Fruit fly (Drosophila melanogaster) whole organism, embryonic: ENCODE data around the gene mRpS35.

Experiments used
- BEAF-32 ChIP-seq: fragments of 200-800 bp; sonication (Bioruptor generic); optimal IDR thresholded peaks from 3 replicates; lab custom pipeline; 2017; ENCODE audit warnings: missing biosample characterization, missing genetic modification characterization, mild to moderate bottlenecking, moderate library complexity, missing genetic modification reagents
- Blimp-1 ChIP-seq: fragments of 200-800 bp; sonication (Bioruptor generic); optimal IDR thresholded peaks from 3 replicates; lab custom pipeline; 2018; ENCODE audit warnings: missing biosample characterization, missing genetic modification characterization, mild to moderate bottlenecking, moderate library complexity, missing genetic modification reagents
- CG1024 ChIP-seq: fragments of 200-800 bp; sonication (Bioruptor generic); IDR thresholded peaks from 2 replicates; pipeline ENCODE4 v1.3.6; 2022; ENCODE audit warnings: missing biosample characterization, missing genetic modification characterization
- CG11456 ChIP-seq: fragments of 200-800 bp; sonication (Bioruptor generic); IDR thresholded peaks from 3 replicates; pipeline ENCODE4 v1.3.6; 2022; ENCODE audit warnings: missing biosample characterization, missing genetic modification characterization
- CG13424 ChIP-seq: fragments of 200-800 bp; sonication (Bioruptor generic); optimal IDR thresholded peaks from 2 replicates; lab custom pipeline; 2019; ENCODE audit warnings: missing biosample characterization, mild to moderate bottlenecking, missing genetic modification characterization, moderate library complexity
- CG14014 ChIP-seq: fragments of 200-800 bp; sonication (Bioruptor generic); IDR thresholded peaks from 2 replicates; pipeline ENCODE4 v1.3.6; 2022; ENCODE audit warnings: missing biosample characterization, missing genetic modification characterization
- CG15269 ChIP-seq: fragments of 200-800 bp; sonication (Bioruptor generic); optimal IDR thresholded peaks from 2 replicates; lab custom pipeline; 2018; ENCODE audit warnings: missing biosample characterization, mild to moderate bottlenecking, missing genetic modification characterization, moderate library complexity
- CG15696 ChIP-seq: fragments of 200-800 bp; sonication (Bioruptor generic); optimal IDR thresholded peaks from 2 replicates; lab custom pipeline; 2019; ENCODE audit warnings: missing biosample characterization, mild to moderate bottlenecking, missing genetic modification characterization, moderate library complexity
- CG17328 ChIP-seq: fragments of 200-800 bp; sonication (Bioruptor generic); IDR thresholded peaks from 2 replicates; pipeline ENCODE4 v1.3.6; 2022; ENCODE audit warnings: missing biosample characterization, missing genetic modification characterization
- CG17361 ChIP-seq: fragments of 200-800 bp; sonication (Bioruptor generic); IDR thresholded peaks from 3 replicates; pipeline ENCODE4 v1.3.6; 2022; ENCODE audit warnings: missing biosample characterization, missing genetic modification characterization
- CG18011 ChIP-seq: fragments of 200-800 bp; sonication (Bioruptor generic); optimal IDR thresholded peaks from 2 replicates; lab custom pipeline; 2017; ENCODE audit warnings: missing biosample characterization, missing genetic modification characterization, mild to moderate bottlenecking, moderate library complexity, missing genotype
- CG2875 ChIP-seq: fragments of 200-800 bp; sonication (Bioruptor generic); optimal IDR thresholded peaks from 2 replicates; lab custom pipeline; 2017; ENCODE audit warnings: missing biosample characterization, mild to moderate bottlenecking, missing genetic modification characterization, missing genetic modification reagents
- CG30403 ChIP-seq: fragments of 200-800 bp; sonication (Bioruptor generic); optimal IDR thresholded peaks from 3 replicates; lab custom pipeline; 2016; ENCODE audit warnings: missing biosample characterization, missing genetic modification characterization
- CG30431 ChIP-seq: fragments of 200-800 bp; sonication (Bioruptor generic); optimal IDR thresholded peaks from 2 replicates; lab custom pipeline; 2017; ENCODE audit warnings: missing biosample characterization, missing genetic modification characterization
- CG31365 ChIP-seq: fragments of 200-800 bp; sonication (Bioruptor generic); optimal IDR thresholded peaks from 2 replicates; lab custom pipeline; 2018; ENCODE audit warnings: missing biosample characterization, mild to moderate bottlenecking, missing genetic modification characterization
- CG34224 ChIP-seq: fragments of 200-800 bp; sonication (Bioruptor generic); IDR thresholded peaks from 3 replicates; pipeline ENCODE4 v1.3.6; 2022; ENCODE audit warnings: missing biosample characterization, missing genetic modification characterization; ENCODE audit not compliant: partially characterized antibody
- CG3995 ChIP-seq: fragments of 200-800 bp; sonication (Bioruptor generic); optimal IDR thresholded peaks from 3 replicates; lab custom pipeline; 2016; ENCODE audit warnings: missing biosample characterization, missing genetic modification characterization
- CG4820 ChIP-seq: fragments of 200-800 bp; sonication (Bioruptor generic); optimal IDR thresholded peaks from 3 replicates; lab custom pipeline; 2016; ENCODE audit warnings: missing biosample characterization, missing genetic modification characterization
- CG7357 ChIP-seq: fragments of 200-800 bp; sonication (Bioruptor generic); IDR thresholded peaks from 3 replicates; pipeline ENCODE4 v1.3.6; 2022; ENCODE audit warnings: missing biosample characterization, missing genetic modification characterization
- CG9727 ChIP-seq: fragments of 200-800 bp; sonication (Bioruptor generic); optimal IDR thresholded peaks from 3 replicates; lab custom pipeline; 2017; ENCODE audit warnings: missing biosample characterization, mild to moderate bottlenecking, missing genetic modification characterization
- CG9817 ChIP-seq: fragments of 200-800 bp; sonication (Bioruptor generic); optimal IDR thresholded peaks from 2 replicates; lab custom pipeline; 2018; ENCODE audit warnings: missing biosample characterization, mild to moderate bottlenecking, missing genetic modification characterization, moderate library complexity
- CG9932 ChIP-seq: fragments of 200-800 bp; sonication (Bioruptor generic); IDR thresholded peaks from 2 replicates; pipeline ENCODE4 v1.3.6; 2022; ENCODE audit warnings: missing biosample characterization, missing genetic modification characterization
- CkIIα-i1 ChIP-seq: fragments of 200-800 bp; sonication (Bioruptor generic); IDR thresholded peaks from 2 replicates; pipeline ENCODE4 v1.3.6; 2022; ENCODE audit warnings: missing biosample characterization, missing genetic modification characterization
- GATAe ChIP-seq: fragments of 200-800 bp; sonication (Bioruptor generic); conservative IDR thresholded peaks from 2 replicates; pipeline ENCODE4 v1.3.6; 2022; ENCODE audit warnings: missing biosample characterization, missing genetic modification characterization
- Lim3 ChIP-seq: fragments of 200-800 bp; sonication (Bioruptor generic); IDR thresholded peaks from 2 replicates; pipeline ENCODE4 v1.3.6; 2022; ENCODE audit warnings: missing biosample characterization, missing genetic modification characterization
- Rfx ChIP-seq: fragments of 200-800 bp; sonication (Bioruptor generic); IDR thresholded peaks from 2 replicates; pipeline ENCODE4 v1.3.6; 2022; ENCODE audit warnings: missing biosample characterization, missing genetic modification characterization
- Side ChIP-seq: fragments of 200-800 bp; sonication (Bioruptor generic); optimal IDR thresholded peaks from 2 replicates; lab custom pipeline; 2016; ENCODE audit warnings: missing biosample characterization, missing genetic modification characterization
- Sox102F ChIP-seq: fragments of 200-800 bp; sonication (Bioruptor generic); optimal IDR thresholded peaks from 2 replicates; lab custom pipeline; 2018; ENCODE audit warnings: missing biosample characterization, mild to moderate bottlenecking, missing genetic modification characterization, moderate library complexity
- Sry-δ ChIP-seq: fragments of 200-800 bp; sonication (Bioruptor generic); optimal IDR thresholded peaks from 2 replicates; lab custom pipeline; 2016; ENCODE audit warnings: missing biosample characterization, missing genetic modification characterization
- TFAM ChIP-seq: fragments of 200-800 bp; sonication (Bioruptor generic); optimal IDR thresholded peaks from 2 replicates; lab custom pipeline; 2017; ENCODE audit warnings: missing biosample characterization, missing genetic modification characterization, inconsistent platforms
- cas ChIP-seq: fragments of 200-800 bp; sonication (Bioruptor generic); IDR thresholded peaks from 2 replicates; pipeline ENCODE4 v1.3.6; 2022; ENCODE audit warnings: missing biosample characterization, missing genetic modification characterization
- cato ChIP-seq: fragments of 200-800 bp; sonication (Bioruptor generic); optimal IDR thresholded peaks from 2 replicates; lab custom pipeline; 2016; ENCODE audit warnings: missing biosample characterization, missing genetic modification characterization, borderline replicate concordance
- chn ChIP-seq: fragments of 200-800 bp; sonication (Bioruptor generic); optimal IDR thresholded peaks from 2 replicates; lab custom pipeline; 2016; ENCODE audit warnings: missing biosample characterization, missing genetic modification characterization
- dmrt99B ChIP-seq: fragments of 200-800 bp; sonication (Bioruptor generic); optimal IDR thresholded peaks from 2 replicates; lab custom pipeline; 2018; ENCODE audit warnings: missing biosample characterization, mild to moderate bottlenecking, missing genetic modification characterization, moderate library complexity
- dpn ChIP-seq, 2 experiments: fragments of 200-800 bp; sonication (Bioruptor generic); optimal IDR thresholded peaks; 3 replicates each; lab custom pipeline; 2016; ENCODE audit warnings: missing biosample characterization in 2 of 2, missing genetic modification characterization in 2 of 2
- en ChIP-seq: fragments of 200-800 bp; sonication (Bioruptor generic); optimal IDR thresholded peaks from 2 replicates; lab custom pipeline; 2016; ENCODE audit warnings: missing biosample characterization, missing genetic modification characterization
- lbe ChIP-seq: fragments of 200-800 bp; sonication (Bioruptor generic); optimal IDR thresholded peaks from 2 replicates; lab custom pipeline; 2016; ENCODE audit warnings: missing biosample characterization, mild to moderate bottlenecking, missing genetic modification characterization
- odd ChIP-seq: fragments of 200-800 bp; sonication (Bioruptor generic); optimal IDR thresholded peaks from 2 replicates; lab custom pipeline; 2017; ENCODE audit warnings: missing biosample characterization, mild to moderate bottlenecking, missing genetic modification characterization
- phol ChIP-seq: fragments of 200-800 bp; sonication (Bioruptor generic); optimal IDR thresholded peaks from 3 replicates; lab custom pipeline; 2018; ENCODE audit warnings: missing biosample characterization, mild to moderate bottlenecking, missing genetic modification characterization, moderate library complexity
- repo ChIP-seq: fragments of 200-800 bp; sonication (Bioruptor generic); optimal IDR thresholded peaks from 2 replicates; lab custom pipeline; 2016; ENCODE audit warnings: missing biosample characterization, missing genetic modification characterization
- sens-2 ChIP-seq: fragments of 200-800 bp; sonication (Bioruptor generic); IDR thresholded peaks from 2 replicates; pipeline ENCODE4 v1.3.6; 2022; ENCODE audit warnings: missing biosample characterization, missing genetic modification characterization
- sisA ChIP-seq: fragments of 200-800 bp; sonication (Bioruptor generic); IDR thresholded peaks from 2 replicates; pipeline ENCODE4 v1.3.6; 2022; ENCODE audit warnings: missing biosample characterization, missing genetic modification characterization
- sna ChIP-seq: fragments of 200-800 bp; sonication (Bioruptor generic); IDR thresholded peaks from 2 replicates; pipeline ENCODE4 v1.3.6; 2022; ENCODE audit warnings: missing biosample characterization, missing genetic modification characterization; ENCODE audit not compliant: partially characterized antibody
- stwl ChIP-seq: fragments of 200-800 bp; sonication (Bioruptor generic); optimal IDR thresholded peaks from 3 replicates; lab custom pipeline; 2018; ENCODE audit warnings: missing biosample characterization, mild to moderate bottlenecking, missing genetic modification characterization, moderate library complexity
- toy ChIP-seq: fragments of 200-800 bp; sonication (Bioruptor generic); IDR thresholded peaks from 2 replicates; pipeline ENCODE4 v1.3.6; 2022; ENCODE audit warnings: missing biosample characterization, missing genetic modification characterization
- trem ChIP-seq: fragments of 200-800 bp; optimal IDR thresholded peaks from 3 replicates; lab custom pipeline; 2019; ENCODE audit warnings: missing biosample characterization, mild to moderate bottlenecking, missing genetic modification characterization, moderate library complexity
- ttk ChIP-seq: fragments of 200-800 bp; sonication (Bioruptor generic); IDR thresholded peaks from 2 replicates; pipeline ENCODE4 v2.1.2; 2022; ENCODE audit warnings: missing biosample characterization, missing genetic modification characterization
- usp ChIP-seq: fragments of >200 bp; optimal IDR thresholded peaks from 2 replicates; lab custom pipeline; 2017; ENCODE audit warnings: missing biosample characterization, missing genetic modification characterization
- vfl ChIP-seq: fragments of 200-800 bp; sonication (Bioruptor generic); optimal IDR thresholded peaks from 2 replicates; lab custom pipeline; 2016; ENCODE audit warnings: missing biosample characterization, missing genetic modification characterization
- zfh2 ChIP-seq: fragments of 200-800 bp; sonication (Bioruptor generic); optimal IDR thresholded peaks from 2 replicates; lab custom pipeline; 2016; ENCODE audit warnings: missing biosample characterization, missing genetic modification characterization

mRpS35 gene

DNA sequence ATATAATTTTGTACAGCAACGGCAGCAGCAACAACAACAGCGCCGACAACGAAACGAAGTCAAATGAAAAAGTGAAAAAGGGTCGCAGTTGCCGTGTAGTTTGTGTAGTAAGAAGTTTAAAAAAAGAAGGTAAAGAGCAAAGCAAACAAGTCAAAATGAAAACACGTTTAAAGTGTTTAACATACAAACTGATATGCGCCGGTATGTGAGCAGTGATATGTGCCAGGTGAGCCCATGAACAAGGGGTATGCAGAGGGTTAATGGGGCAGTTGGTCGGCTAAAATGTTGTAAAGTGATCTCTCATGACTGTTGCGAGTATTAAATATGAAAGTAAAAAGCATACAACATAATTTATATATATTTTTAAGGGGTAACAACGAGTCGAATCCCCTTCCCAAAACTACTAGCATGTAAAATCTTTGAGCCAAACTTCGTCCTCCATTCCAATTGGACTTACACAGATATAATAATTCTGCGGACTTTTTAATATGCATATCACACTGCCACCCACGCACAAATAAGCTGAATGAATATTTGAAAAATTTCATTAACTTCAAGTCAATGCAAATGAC lies 25.3 kb downstream of the mRpS35 start (continued):
- peak; percentile 20 for TF ChIP-seq vfl (GFP tag; lab: Kevin White, UChicago)
- TF ChIP-seq Rfx (GFP tag; lab: Robert Waterston, UW): peak; percentile 95
- no peak for TF ChIP-seq usp (GFP tag; lab: Kevin White, UChicago)
- TF ChIP-seq cato (GFP tag; lab: Kevin White, UChicago): no peak
- TF ChIP-seq chn (GFP tag; lab: Kevin White, UChicago): no peak
- TF ChIP-seq repo: peak; percentile 20
- no peak for TF ChIP-seq BEAF-32 (GFP tag; lab: Kevin White, UChicago)
- peak; percentile 75 for TF ChIP-seq CG9727 (GFP tag; lab: Kevin White, UChicago)
- peak; percentile 68 for TF ChIP-seq CG4820 (GFP tag; lab: Kevin White, UChicago)
- TF ChIP-seq CG15696 (tag; lab: Kevin White, UChicago): peak; percentile 50
- peak; percentile 36; the same call in 1 of the 2 replicates for TF ChIP-seq GATAe (GFP tag; lab: Robert Waterston, UW)
- TF ChIP-seq CG31365 (tag; lab: Kevin White, UChicago): peak; percentile 17
- TF ChIP-seq Sry-δ (GFP tag; lab: Kevin White, UChicago): no peak
- TF ChIP-seq toy (GFP tag; lab: Robert Waterston, UW): peak; percentile 77
- peak; percentile 67 for TF ChIP-seq CG30403 (GFP tag; lab: Kevin White, UChicago)
- peak; percentile 9 for TF ChIP-seq CG13424 (tag; lab: Kevin White, UChicago)
- 0 out of 2 replicates have a peak, but pooled peaks have one; percentile 59 for TF ChIP-seq cas (GFP tag; lab: Robert Waterston, UW)
- no peak for TF ChIP-seq CkIIα-i1 (GFP tag; lab: Robert Waterston, UW)
- 0 out of 2 replicates have a peak, but pooled peaks have one; percentile 41 for TF ChIP-seq sens-2 (GFP tag; lab: Robert Waterston, UW)
- peak; percentile 76 for TF ChIP-seq CG17328 (GFP tag; lab: Robert Waterston, UW)
- no peak for TF ChIP-seq en (GFP tag; lab: Kevin White, UChicago)
- TF ChIP-seq zfh2 (GFP tag; lab: Kevin White, UChicago): no peak
- TF ChIP-seq sisA (GFP tag; lab: Robert Waterston, UW): peak; percentile 88
- TF ChIP-seq CG2875: peak; percentile 46
- peak; percentile 86 for TF ChIP-seq CG14014
- TF ChIP-seq phol (tag; lab: Kevin White, UChicago): peak; percentile 67
- TF ChIP-seq dmrt99B (tag; lab: Kevin White, UChicago): peak; percentile 83
- TF ChIP-seq odd (GFP tag; lab: Kevin White, UChicago): no peak
- TF ChIP-seq CG1024: peak; percentile 78
- peak; percentile 88 for TF ChIP-seq ttk
- peak; percentile 23 for TF ChIP-seq CG9817 (tag; lab: Kevin White, UChicago)
- TF ChIP-seq CG9932 (GFP tag; lab: Robert Waterston, UW): peak; percentile 59
- TF ChIP-seq CG3995: peak; percentile 9
- no peak for TF ChIP-seq sna (GFP tag; lab: Robert Waterston, UW)
- TF ChIP-seq Blimp-1 (GFP tag; lab: Kevin White, UChicago): peak; percentile 72
- TF ChIP-seq dpn (GFP tag; optimal IDR thresholded peaks at IDR 0.05; lab: Kevin White, UChicago): peak; percentile 25 to 35
- peak; percentile 57 for TF ChIP-seq CG15269 (tag; lab: Kevin White, UChicago)
- peak; percentile 58 for TF ChIP-seq Sox102F (GFP tag; lab: Kevin White, UChicago)
- peak; percentile 11 for TF ChIP-seq CG30431
- TF ChIP-seq stwl (tag; lab: Kevin White, UChicago): no peak
- no peak for TF ChIP-seq CG18011 (GFP tag; lab: Kevin White, UChicago)
- TF ChIP-seq CG34224: no peak
- peak; percentile 82 for TF ChIP-seq CG17361 (GFP tag; lab: Robert Waterston, UW)
- TF ChIP-seq CG11456 (GFP tag; lab: Robert Waterston, UW): peak; percentile 93
- TF ChIP-seq CG7357 (GFP tag; lab: Robert Waterston, UW): peak; percentile 72
- TF ChIP-seq Side: peak; percentile 50
- TF ChIP-seq Lim3 (GFP tag; lab: Robert Waterston, UW): 0 out of 2 replicates have a peak, but pooled peaks have one; percentile 40
- no peak for TF ChIP-seq TFAM (GFP tag; lab: Kevin White, UChicago)
- peak; percentile 42 for TF ChIP-seq trem
- peak; percentile 53 for TF ChIP-seq lbe (GFP tag; lab: Kevin White, UChicago)
